Worm (Caenorhabditis elegans) whole organism, early embryonic: ENCODE results near the gene C35A11.3.

ENCODE experiments used
- ama-1 ChIP-seq: fragments of 150-350 bp; optimal IDR thresholded peaks from 2 replicates; lab custom pipeline; 2014
- ceh-36 ChIP-seq: sonication (generic microtip); optimal IDR thresholded peaks from 2 replicates; lab custom pipeline; 2016; ENCODE audit warnings: missing genetic modification characterization, inconsistent platforms, missing compliant biosample characterization
- tbx-11 ChIP-seq: fragments of 200-800 bp; sonication (Bioruptor generic); IDR thresholded peaks from 2 replicates; pipeline ENCODE4 v1.3.6; 2022; ENCODE audit warnings: missing genetic modification characterization, missing compliant biosample characterization

ce11 chrV:5410679-5411078 lies 38.5 kb downstream of the C35A11.3 start, which contains the start of gene F08F3.4:
- TF ChIP-seq tbx-11 (no peak), ama-1 (lab: Kevin White, UChicago) (no peak), ceh-36 (tag; lab: Kevin White, UChicago) (no peak)
